Worm (Caenorhabditis elegans): ENCODE results near the gene Y62H9A.8.

The Y62H9A.8 gene

ce11 chrX:11870393-11870792, 21.8 kb downstream of the Y62H9A.8 start:
- no peak for TF ChIP-seq him-1 (tag; optimal IDR thresholded peaks at IDR 0.05)
- no peak for TF ChIP-seq W03F9.2 (tag; optimal IDR thresholded peaks at IDR 0.05)
- TF ChIP-seq dao-5 (tag; optimal IDR thresholded peaks at IDR 0.05) = no peak

- TF ChIP-seq dao-5 (tag; optimal IDR thresholded peaks at IDR 0.05) = no peak
- TF ChIP-seq him-1 (tag; optimal IDR thresholded peaks at IDR 0.05) = no peak
- no peak for TF ChIP-seq W03F9.2 (tag; optimal IDR thresholded peaks at IDR 0.05)
Measured at ce11 chrX:11869260-11869659, 23.0 kb downstream of the Y62H9A.8 start, which contains the start of gene dot-1.2. Gene dot-1.2, minus strand, starts transcription at chrX:11869360.

- TF ChIP-seq him-1 (tag; optimal IDR thresholded peaks at IDR 0.05) (no peak), dao-5 (tag; optimal IDR thresholded peaks at IDR 0.05) (no peak), W03F9.2 (tag; optimal IDR thresholded peaks at IDR 0.05) (no peak)
Measured at ce11 chrX:11865083-11865482, 27.1 kb downstream of the Y62H9A.8 start, which contains the start of gene F54F7.6. Gene F54F7.6, plus strand, starts transcription at chrX:11865383.

- TF ChIP-seq dao-5 (tag; optimal IDR thresholded peaks at IDR 0.05) (no peak), W03F9.2 (tag; optimal IDR thresholded peaks at IDR 0.05) (no peak), him-1 (tag; optimal IDR thresholded peaks at IDR 0.05) (no peak)
Measured at ce11 chrX:11863307-11863706, 28.9 kb downstream of the Y62H9A.8 start, which contains the start of gene F54F7.10. Gene F54F7.10, plus strand, starts transcription at chrX:11863607.

ce11 chrX:11857178-11857577, 35.0 kb downstream of the Y62H9A.8 start, which contains the start of gene mes-1:
Gene mes-1, plus strand, starts transcription at chrX:11857478.
- TF ChIP-seq him-1 (tag; optimal IDR thresholded peaks at IDR 0.05) (no peak), dao-5 (tag; optimal IDR thresholded peaks at IDR 0.05) (no peak), W03F9.2 (tag; optimal IDR thresholded peaks at IDR 0.05) (no peak)

- TF ChIP-seq W03F9.2 (tag; optimal IDR thresholded peaks at IDR 0.05) (no peak), dao-5 (tag; optimal IDR thresholded peaks at IDR 0.05) (no peak), him-1 (tag; optimal IDR thresholded peaks at IDR 0.05) (no peak)
Measured at ce11 chrX:11856214-11856613, 36.0 kb downstream of the Y62H9A.8 start.

ce11 chrX:11854903-11855302, 37.3 kb downstream of the Y62H9A.8 start, which contains the start of gene F54F7.8:
Gene F54F7.8, minus strand, starts transcription at chrX:11855003.
- TF ChIP-seq W03F9.2 (tag; optimal IDR thresholded peaks at IDR 0.05) (no peak), him-1 (tag; optimal IDR thresholded peaks at IDR 0.05) (no peak)

ce11 chrX:11854432-11854831, 37.8 kb downstream of the Y62H9A.8 start:
- TF ChIP-seq W03F9.2 (tag; optimal IDR thresholded peaks at IDR 0.05) (no peak), dao-5 (tag; optimal IDR thresholded peaks at IDR 0.05) (no peak), him-1 (tag; optimal IDR thresholded peaks at IDR 0.05) (no peak)

- no peak for TF ChIP-seq W03F9.2 (tag; optimal IDR thresholded peaks at IDR 0.05)
- no peak for TF ChIP-seq him-1 (tag; optimal IDR thresholded peaks at IDR 0.05)
- TF ChIP-seq dao-5 (tag; optimal IDR thresholded peaks at IDR 0.05) = no peak
Measured at ce11 chrX:11852494-11852893, 39.7 kb downstream of the Y62H9A.8 start, which contains the start of gene xtr-1. Gene xtr-1, plus strand, starts transcription at chrX:11852794.

- no peak for TF ChIP-seq dao-5 (tag; optimal IDR thresholded peaks at IDR 0.05)
- TF ChIP-seq him-1 (tag; optimal IDR thresholded peaks at IDR 0.05) = no peak
- TF ChIP-seq W03F9.2 (tag; optimal IDR thresholded peaks at IDR 0.05) = no peak
Measured at ce11 chrX:11850572-11850971, 41.7 kb downstream of the Y62H9A.8 start, which contains the start of gene F54F7.14. Gene F54F7.14, plus strand, starts transcription at chrX:11850872.

ce11 chrX:11850082-11850481, 42.1 kb downstream of the Y62H9A.8 start, which contains the start of gene F54F7.3:
Gene F54F7.3, minus strand, starts transcription at chrX:11850182.
- TF ChIP-seq him-1 (tag; optimal IDR thresholded peaks at IDR 0.05) (no peak), dao-5 (tag; optimal IDR thresholded peaks at IDR 0.05) (no peak), W03F9.2 (tag; optimal IDR thresholded peaks at IDR 0.05) (no peak)

ce11 chrX:11848618-11849017, 43.6 kb downstream of the Y62H9A.8 start, which contains the start of gene F54F7.9:
Gene F54F7.9, minus strand, starts transcription at chrX:11848718.
- TF ChIP-seq W03F9.2 (tag; optimal IDR thresholded peaks at IDR 0.05) (no peak), dao-5 (tag; optimal IDR thresholded peaks at IDR 0.05) (no peak), him-1 (tag; optimal IDR thresholded peaks at IDR 0.05) (no peak)

- no peak for TF ChIP-seq him-1 (tag; optimal IDR thresholded peaks at IDR 0.05)
- no peak for TF ChIP-seq dao-5 (tag; optimal IDR thresholded peaks at IDR 0.05)
- no peak for TF ChIP-seq W03F9.2 (tag; optimal IDR thresholded peaks at IDR 0.05)
Measured at ce11 chrX:11843363-11843762, 48.9 kb downstream of the Y62H9A.8 start, which contains the start of gene F54F7.2. Gene F54F7.2, plus strand, starts transcription at chrX:11843663.

Measured in whole organism, L4/young adult.